Worm (Caenorhabditis elegans): Measurements from ENCODE around the gene F31D4.5.

F31D4.5 gene

DNA sequence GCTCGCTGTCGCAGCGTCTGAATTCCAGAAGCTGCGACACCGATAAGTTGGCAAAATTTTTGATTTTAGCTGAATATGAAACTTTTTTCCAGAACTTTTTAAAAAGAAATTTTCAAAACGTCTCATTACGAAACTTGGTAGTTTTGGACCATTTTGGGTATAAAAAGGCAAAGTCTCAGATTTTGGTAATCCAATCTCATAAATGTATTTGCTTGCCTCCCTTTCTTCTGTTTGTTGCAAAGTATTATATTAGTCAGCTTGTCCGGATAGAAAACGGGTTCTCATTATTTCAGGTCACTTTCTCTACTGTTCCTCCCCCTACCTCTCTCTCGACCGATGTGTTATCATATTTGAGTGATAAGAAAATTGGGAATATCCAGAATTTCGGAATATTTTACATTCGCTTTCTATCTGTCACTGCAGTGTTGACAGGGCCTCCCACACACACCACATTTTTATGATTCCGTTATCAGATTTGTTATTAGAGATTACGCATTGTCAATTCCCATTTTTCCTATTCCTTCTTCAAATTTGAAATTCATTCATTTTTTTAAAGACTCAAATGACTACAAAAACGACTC, at the start of gene F31D4.5:
Gene F31D4.5 (plus strand): TSS at position 491 of the 581 bp plus-strand sequence.
- TF ChIP-seq unc-62 (GFP tag; optimal IDR thresholded peaks at IDR 0.05), result no peak

DNA sequence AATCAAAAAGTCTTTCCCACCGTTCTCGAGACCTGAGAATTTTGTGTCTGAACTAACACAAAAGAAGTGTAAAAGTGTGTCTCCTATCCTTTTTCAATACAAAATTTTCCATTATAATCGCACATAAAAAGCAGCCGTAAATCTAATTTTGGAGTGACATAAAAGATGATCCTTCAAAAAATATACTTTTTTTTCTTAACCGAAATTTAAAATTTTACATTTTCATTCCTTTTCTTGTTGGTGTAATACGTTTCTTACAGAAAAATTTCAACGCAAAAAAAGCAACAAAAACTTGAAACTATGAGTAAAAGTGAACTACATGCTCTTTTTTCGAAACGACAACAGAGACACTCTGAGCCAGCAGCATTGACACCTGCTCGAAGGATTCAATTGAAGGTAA, 46.8 kb upstream of the F31D4.5 start, which contains the start of gene Y44A6D.6:
Gene Y44A6D.6 (plus strand): TSS at position 301 of the 400 bp plus-strand sequence.
- no peak for TF ChIP-seq unc-62 (GFP tag; optimal IDR thresholded peaks at IDR 0.05)

DNA sequence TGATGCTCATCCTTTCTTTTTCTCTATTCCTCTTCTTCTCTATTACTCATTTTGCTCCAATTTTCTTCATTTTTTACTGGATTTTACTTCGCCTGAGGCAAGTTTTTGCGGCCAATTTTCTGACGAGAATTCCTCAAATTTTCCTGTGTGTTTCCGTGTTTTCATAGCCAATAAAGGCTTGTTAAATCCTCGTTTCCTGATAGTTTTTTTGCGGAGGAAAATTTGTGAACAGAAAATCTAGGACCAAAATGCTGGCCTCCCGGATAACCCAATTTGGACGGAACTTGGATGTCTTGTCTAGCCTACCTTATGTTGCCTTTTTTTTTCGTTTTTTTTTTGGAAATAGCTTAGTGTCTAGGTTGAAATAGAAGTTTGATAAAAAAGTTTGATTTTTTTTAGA, 40.2 kb upstream of the F31D4.5 start:
- no peak for TF ChIP-seq unc-62 (GFP tag; optimal IDR thresholded peaks at IDR 0.05)

DNA sequence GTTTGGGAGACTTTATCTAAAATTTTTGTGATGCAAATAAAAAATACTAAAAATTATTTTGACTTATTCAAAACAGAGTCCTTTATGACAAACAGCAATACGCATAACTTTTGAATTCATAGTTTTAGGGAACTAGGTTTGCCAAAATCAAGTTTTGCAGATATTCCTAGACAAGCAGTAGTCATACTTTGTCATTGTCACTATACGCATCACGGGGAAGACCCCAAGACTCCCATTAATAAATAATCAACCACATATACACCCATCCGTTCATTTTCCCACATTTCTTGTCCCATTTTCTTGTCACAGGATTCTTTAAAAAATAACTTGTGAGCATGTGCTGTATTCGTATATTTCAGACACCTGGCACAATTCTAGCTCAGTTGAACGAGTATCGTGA, 39.4 kb upstream of the F31D4.5 start, which contains the start of gene Y44A6D.7:
Gene Y44A6D.7 (plus strand): TSS at position 301 of the 400 bp plus-strand sequence.
- no peak for TF ChIP-seq unc-62 (GFP tag; optimal IDR thresholded peaks at IDR 0.05)

DNA sequence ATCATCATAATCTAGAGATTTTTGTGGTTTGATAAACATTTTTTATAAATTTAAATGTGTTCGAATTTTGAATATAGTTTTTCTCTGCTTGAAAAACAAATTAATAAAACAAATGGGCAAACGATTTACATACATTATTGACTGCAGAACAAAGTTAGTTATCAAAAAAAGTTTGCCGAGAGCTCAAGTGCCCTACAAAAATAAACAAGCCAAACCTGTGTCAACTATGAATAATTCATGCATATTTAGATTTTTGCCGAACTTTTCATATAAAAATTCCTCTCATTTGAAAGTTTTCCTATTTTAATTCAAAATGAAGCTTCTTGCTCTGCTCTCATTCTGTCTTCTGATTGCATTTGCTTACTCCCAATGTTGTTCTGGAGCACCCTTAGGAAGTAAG, 38.0 kb upstream of the F31D4.5 start, which contains the start of gene sshk-1:
Gene sshk-1 (plus strand): TSS at position 301 of the 400 bp plus-strand sequence.
- no peak for TF ChIP-seq unc-62 (GFP tag; optimal IDR thresholded peaks at IDR 0.05)

DNA sequence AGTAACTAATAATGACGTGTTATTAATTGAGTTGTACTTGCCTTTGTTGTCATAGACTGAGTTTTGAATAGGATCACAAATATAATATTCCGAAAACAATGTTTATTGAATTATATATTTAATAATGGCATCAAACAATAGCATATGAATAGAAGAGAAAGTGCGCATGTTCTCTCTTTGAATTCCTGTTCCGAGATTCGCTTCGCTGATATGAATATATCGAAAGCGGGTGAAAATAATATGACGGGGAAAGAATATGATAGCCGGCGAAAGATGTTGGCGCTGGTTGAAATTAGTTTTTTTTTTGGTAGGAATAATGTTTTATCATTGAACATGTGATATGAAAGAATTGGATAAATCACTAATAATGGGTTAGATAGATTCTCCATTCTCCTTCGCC, 33.8 kb upstream of the F31D4.5 start, which contains the start of gene T03D8.6:
Gene T03D8.6 (minus strand): TSS at position 298 of the 400 bp plus-strand sequence.
- no peak for TF ChIP-seq unc-62 (GFP tag; optimal IDR thresholded peaks at IDR 0.05)

DNA sequence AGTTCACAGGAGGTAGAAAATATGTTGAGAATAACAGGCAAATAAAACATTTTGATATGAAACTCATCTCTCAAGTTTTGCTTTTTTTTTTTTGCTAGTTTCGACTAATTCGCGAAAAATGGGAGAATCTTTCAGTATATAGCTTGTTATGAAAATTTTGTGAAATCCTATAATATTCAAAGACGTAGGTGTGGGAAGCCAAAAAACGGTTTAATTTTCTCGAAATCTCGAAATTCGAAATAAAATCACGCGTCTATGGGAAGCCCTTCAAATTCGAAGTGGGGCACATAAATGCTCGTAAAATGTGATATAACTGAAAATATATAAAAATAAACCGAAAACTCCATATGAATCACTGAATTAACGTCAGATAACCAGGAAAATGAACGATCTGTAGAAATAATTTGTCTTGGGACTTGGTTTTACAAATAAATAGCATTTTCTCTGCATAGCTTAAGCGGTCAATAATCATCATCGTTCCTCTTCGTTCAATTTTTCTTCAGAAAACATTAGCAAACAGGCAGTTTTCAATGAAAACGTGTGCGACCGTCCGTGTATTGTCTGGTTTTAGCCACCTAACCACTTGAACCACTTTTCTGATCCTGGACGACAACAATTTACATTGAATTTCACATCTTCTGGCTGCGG, 28.8 kb upstream of the F31D4.5 start, which contains the start of the genes gcy-22 and grl-14:
Gene gcy-22 (minus strand): TSS at position 101 of the 648 bp plus-strand sequence.
Gene grl-14 (plus strand): TSS at position 598 of the 648 bp plus-strand sequence.
- no peak for TF ChIP-seq unc-62 (GFP tag; optimal IDR thresholded peaks at IDR 0.05)

DNA sequence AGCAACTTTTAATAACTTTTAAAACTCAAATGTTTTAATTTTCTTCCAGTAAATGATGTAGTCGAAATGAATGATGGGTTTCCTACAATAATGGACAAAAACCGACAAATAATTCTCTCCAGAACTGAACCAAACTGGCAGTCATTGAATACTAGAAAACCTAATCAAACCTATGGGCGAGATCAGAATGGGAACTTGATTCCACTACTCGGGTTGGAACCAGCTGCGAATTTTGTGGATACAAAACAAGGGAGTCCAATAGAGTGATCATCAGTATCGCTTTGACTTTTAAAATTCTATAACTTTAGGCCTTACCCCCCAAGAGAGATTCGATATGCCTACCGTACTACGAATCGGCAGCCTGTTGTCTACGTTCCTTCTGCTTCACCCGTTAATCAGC, 27.3 kb upstream of the F31D4.5 start:
- TF ChIP-seq unc-62 (GFP tag; optimal IDR thresholded peaks at IDR 0.05), result no peak

DNA sequence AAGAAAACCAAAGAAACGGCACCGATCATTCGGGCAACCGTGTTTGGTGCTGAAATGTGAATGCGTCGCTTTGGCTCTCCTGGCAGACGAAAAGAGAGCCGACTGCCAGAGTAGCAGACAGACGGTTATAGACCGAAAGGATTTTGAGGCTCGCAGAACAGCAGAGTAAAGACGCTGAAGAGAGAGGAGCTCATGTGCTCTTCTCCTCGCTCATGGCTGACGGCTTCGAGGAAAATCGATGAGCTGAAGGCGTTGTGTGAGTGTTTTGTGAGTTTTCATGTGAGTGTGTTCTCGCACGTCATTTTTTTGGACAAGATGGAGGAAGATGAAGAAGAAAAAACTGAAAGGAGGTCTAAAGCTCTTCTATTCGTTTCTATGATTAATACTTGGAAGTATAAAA, 25.1 kb upstream of the F31D4.5 start, which contains the start of gene sbt-1:
Gene sbt-1 (minus strand): TSS at position 62 of the 400 bp plus-strand sequence.
- no peak for TF ChIP-seq unc-62 (GFP tag; optimal IDR thresholded peaks at IDR 0.05)

DNA sequence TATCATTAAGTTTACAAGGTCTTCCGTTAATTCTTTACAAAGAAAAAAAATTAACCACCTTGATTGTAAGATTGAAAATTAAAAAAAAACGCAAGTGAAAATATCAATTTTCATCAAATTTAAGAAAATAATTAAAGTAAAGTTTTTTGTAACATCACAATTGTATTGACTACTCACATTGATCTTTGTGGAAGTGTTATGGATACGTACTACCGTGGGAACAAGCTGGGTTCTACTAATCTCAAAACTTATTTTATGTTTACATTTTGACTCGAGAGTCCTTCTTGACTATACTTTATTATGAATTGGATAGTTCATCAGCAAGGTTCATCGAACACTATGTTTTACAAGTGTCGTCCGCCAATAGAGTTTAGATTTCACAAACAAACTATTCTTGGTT, 24.4 kb upstream of the F31D4.5 start, which contains the start of gene num-1:
Gene num-1 (plus strand): TSS at position 301 of the 400 bp plus-strand sequence.
- TF ChIP-seq unc-62 (GFP tag; optimal IDR thresholded peaks at IDR 0.05), result no peak

DNA sequence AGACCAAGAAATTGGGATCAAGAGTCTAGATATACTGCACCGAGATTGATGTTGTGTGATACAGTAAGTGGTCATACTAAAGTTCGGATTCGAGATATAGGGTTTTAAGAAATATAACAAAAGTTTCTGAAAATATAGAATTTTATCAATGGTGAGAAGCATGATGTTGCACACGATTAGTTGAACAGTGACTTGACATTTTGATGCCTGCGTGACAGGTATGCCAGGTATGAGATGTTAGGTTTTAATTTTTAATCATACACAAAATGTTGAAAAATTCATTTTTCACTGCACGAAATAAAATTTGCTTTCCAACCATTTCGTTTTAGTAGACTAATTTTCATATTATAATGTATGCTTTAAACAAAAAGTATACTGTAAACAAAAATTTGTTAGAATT, 23.5 kb upstream of the F31D4.5 start:
- TF ChIP-seq unc-62 (GFP tag; optimal IDR thresholded peaks at IDR 0.05), result no peak

DNA sequence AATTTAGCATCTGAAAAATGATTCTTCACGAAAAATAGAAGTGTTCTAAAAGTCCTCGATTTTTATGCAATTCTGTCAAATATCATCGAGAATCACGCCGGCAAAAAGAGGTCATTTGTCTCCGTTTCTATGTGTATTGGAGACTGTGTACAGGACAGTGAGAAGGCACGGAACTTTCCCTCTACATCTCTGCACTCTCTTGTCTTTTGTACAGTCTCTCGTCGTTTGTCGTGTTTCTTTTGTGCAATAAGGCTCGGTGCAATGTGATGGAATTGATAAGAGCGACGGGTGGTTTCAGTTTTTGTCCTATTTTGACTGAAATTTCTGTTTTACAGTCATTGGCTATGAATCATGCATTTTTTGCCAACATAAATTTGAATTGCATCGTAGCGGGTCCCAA, 22.0 kb upstream of the F31D4.5 start:
- no peak for TF ChIP-seq unc-62 (GFP tag; optimal IDR thresholded peaks at IDR 0.05)

DNA sequence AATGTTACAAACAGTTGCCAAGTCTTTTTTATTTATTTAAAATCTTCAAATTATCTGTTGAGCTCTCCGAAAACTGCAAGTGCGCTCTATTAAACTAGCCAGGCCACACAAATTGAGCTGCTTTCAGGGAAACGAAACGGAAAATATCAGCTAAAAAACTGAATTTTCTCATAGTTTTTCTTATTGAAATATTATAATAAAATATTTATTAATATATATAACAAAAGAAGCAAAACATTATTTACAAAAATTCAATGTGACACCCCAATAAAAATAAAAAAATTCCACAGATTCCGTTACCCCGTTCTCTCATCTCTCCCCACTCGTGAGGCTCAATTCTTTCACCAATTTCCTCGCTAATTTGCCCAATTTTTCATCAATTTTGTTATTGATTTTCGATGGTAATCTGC, 21.3 kb upstream of the F31D4.5 start:
- no peak for TF ChIP-seq unc-62 (GFP tag; optimal IDR thresholded peaks at IDR 0.05)

DNA sequence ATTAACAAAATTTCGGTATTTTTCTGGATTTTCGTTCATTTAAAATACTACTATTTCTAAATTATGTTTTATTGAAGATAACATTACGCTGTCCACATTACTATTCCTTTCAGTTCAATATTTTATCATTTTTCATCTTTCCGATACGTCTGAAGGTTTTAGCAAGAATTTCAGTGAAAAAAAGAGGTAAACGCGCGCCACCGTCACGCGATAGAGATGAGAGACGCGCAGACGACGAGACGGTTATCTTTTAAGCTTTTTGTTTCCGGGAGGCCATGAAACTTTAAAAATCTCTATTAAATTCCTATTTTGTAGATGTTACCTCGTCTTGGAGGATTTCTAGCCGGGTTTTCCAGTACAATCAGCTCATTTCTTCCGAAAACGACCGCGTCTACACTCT, 16.1 kb upstream of the F31D4.5 start, which contains the start of gene mrps-12:
Gene mrps-12 (plus strand): TSS at position 316 of the 400 bp plus-strand sequence.
- no peak for TF ChIP-seq unc-62 (GFP tag; optimal IDR thresholded peaks at IDR 0.05)

DNA sequence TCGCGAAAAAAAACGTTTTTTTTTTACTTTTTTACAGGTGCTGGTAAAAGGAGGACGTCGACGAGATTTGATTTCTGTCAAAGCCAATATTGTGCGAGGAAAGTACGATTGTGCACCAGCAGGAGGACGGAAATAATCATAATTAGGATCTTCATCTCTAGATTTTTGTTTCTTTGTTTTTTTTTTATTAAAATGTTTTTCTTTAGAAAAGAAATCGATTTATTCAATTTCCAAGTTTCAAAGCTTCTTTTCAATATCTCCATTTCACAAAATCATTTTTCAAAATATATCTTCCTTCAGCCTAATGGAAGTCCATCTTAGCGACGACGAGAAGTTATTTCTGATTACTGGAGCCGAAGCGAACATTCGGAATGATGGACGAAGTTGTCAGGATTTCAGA, 15.3 kb upstream of the F31D4.5 start, which contains the start of gene exos-7:
Gene exos-7 (plus strand): TSS at position 301 of the 400 bp plus-strand sequence.
- no peak for TF ChIP-seq unc-62 (GFP tag; optimal IDR thresholded peaks at IDR 0.05)

DNA sequence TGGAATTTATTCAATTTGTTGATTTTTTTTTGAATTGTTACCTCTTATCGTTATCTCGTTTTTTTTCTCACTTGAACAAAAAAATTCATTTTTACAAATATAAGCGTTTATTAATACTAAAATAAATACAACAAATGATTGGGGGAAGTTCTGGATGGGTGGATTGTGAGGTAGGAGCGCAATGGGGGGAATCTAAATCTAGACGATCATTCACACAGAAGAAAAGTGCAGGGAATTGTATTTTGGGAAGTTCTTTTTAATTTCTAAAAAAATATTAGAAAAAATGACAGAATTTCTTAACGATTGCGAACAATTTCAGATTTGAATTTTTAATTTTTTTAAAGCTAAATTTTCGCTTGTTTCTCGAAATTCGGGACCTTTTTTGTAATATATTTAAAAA, 12.4 kb upstream of the F31D4.5 start:
- no peak for TF ChIP-seq unc-62 (GFP tag; optimal IDR thresholded peaks at IDR 0.05)

Measured in whole organism, dauer.